Fruit fly (Drosophila melanogaster) whole organism: ENCODE data around the gene brv3.

ENCODE experiments used
- pan ChIP-seq: fragments of >200 bp; optimal IDR thresholded peaks from 2 replicates; lab custom pipeline; 2017
- psq ChIP-seq: fragments of >200 bp; optimal IDR thresholded peaks from 2 replicates; lab custom pipeline; 2017
- usp ChIP-seq: fragments of >200 bp; optimal IDR thresholded peaks from 2 replicates; lab custom pipeline; 2017; ENCODE audit warnings: missing biosample characterization, missing genetic modification characterization, mixed read lengths

- no peak for TF ChIP-seq pan (lab: Kevin White, UChicago)
- TF ChIP-seq usp (GFP tag; lab: Kevin White, UChicago): no peak
- TF ChIP-seq psq (lab: Kevin White, UChicago): no peak
Measured at dm6 chrX:2635075-2635643, 10.8 kb upstream of the brv3 start.
